Fruit fly (Drosophila melanogaster) whole organism, embryonic: ENCODE data around the gene ghi.

Experiments
- ATbp ChIP-seq: fragments of 200-800 bp; sonication (Bioruptor generic); optimal IDR thresholded peaks from 2 replicates; lab custom pipeline; 2017; ENCODE audit warnings: missing biosample characterization, mild to moderate bottlenecking, missing genetic modification characterization, missing genetic modification reagents
- Asciz ChIP-seq: fragments of 200-800 bp; sonication (Bioruptor generic); optimal IDR thresholded peaks from 2 replicates; lab custom pipeline; 2017; ENCODE audit warnings: missing biosample characterization, mild to moderate bottlenecking, missing genetic modification characterization, missing genetic modification reagents
- BEAF-32 ChIP-seq: fragments of 200-800 bp; sonication (Bioruptor generic); optimal IDR thresholded peaks from 3 replicates; lab custom pipeline; 2017; ENCODE audit warnings: missing biosample characterization, missing genetic modification characterization, mild to moderate bottlenecking, moderate library complexity, missing genetic modification reagents
- CG11085 ChIP-seq: fragments of 200-800 bp; sonication (Bioruptor generic); IDR thresholded peaks from 2 replicates; pipeline ENCODE4 v1.3.6; 2022; ENCODE audit warnings: missing biosample characterization, missing genetic modification characterization
- CG11247 ChIP-seq: fragments of 200-800 bp; sonication (Bioruptor generic); IDR thresholded peaks from 2 replicates; pipeline ENCODE4 v1.3.6; 2022; ENCODE audit warnings: missing biosample characterization, missing genetic modification characterization
- CG13775 ChIP-seq: fragments of 200-800 bp; sonication (Bioruptor generic); optimal IDR thresholded peaks from 3 replicates; lab custom pipeline; 2017; ENCODE audit warnings: missing biosample characterization, mild to moderate bottlenecking, missing genetic modification characterization
- CG14965 ChIP-seq: fragments of 200-800 bp; sonication (Bioruptor generic); optimal IDR thresholded peaks from 2 replicates; lab custom pipeline; 2016; ENCODE audit warnings: missing biosample characterization, missing genetic modification characterization, borderline replicate concordance
- CG15073 ChIP-seq: fragments of 200-800 bp; sonication (Bioruptor generic); optimal IDR thresholded peaks from 2 replicates; lab custom pipeline; 2016; ENCODE audit warnings: missing biosample characterization, missing genetic modification characterization
- CG16813 ChIP-seq: fragments of 200-800 bp; sonication (Bioruptor generic); IDR thresholded peaks from 3 replicates; pipeline ENCODE4 v1.3.6; 2022; ENCODE audit warnings: missing biosample characterization, missing genetic modification characterization; ENCODE audit not compliant: partially characterized antibody
- CG16815 ChIP-seq: fragments of 200-800 bp; sonication (Bioruptor generic); optimal IDR thresholded peaks from 3 replicates; lab custom pipeline; 2017; ENCODE audit warnings: missing biosample characterization, mild to moderate bottlenecking, missing genetic modification characterization
- CG17612 ChIP-seq: fragments of 200-800 bp; sonication (Bioruptor generic); IDR thresholded peaks from 2 replicates; pipeline ENCODE4 v1.3.6; 2022; ENCODE audit warnings: missing biosample characterization, missing genetic modification characterization
- CG1832 ChIP-seq: fragments of 200-800 bp; sonication (Bioruptor generic); optimal IDR thresholded peaks from 2 replicates; lab custom pipeline; 2017; ENCODE audit warnings: missing biosample characterization, mild to moderate bottlenecking, missing genetic modification characterization, inconsistent platforms
- CG30403 ChIP-seq: fragments of 200-800 bp; sonication (Bioruptor generic); optimal IDR thresholded peaks from 3 replicates; lab custom pipeline; 2016; ENCODE audit warnings: missing biosample characterization, missing genetic modification characterization
- CG30431 ChIP-seq: fragments of 200-800 bp; sonication (Bioruptor generic); optimal IDR thresholded peaks from 2 replicates; lab custom pipeline; 2017; ENCODE audit warnings: missing biosample characterization, missing genetic modification characterization
- CG3065 ChIP-seq: fragments of 200-800 bp; sonication (Bioruptor generic); optimal IDR thresholded peaks from 2 replicates; lab custom pipeline; 2016; ENCODE audit warnings: missing biosample characterization, missing genetic modification characterization
- CG31224 ChIP-seq: fragments of 200-800 bp; sonication (Bioruptor generic); IDR thresholded peaks from 2 replicates; pipeline ENCODE4 v1.3.6; 2022; ENCODE audit warnings: missing biosample characterization, missing genetic modification characterization
- CG3163 ChIP-seq: fragments of 200-800 bp; sonication (Bioruptor generic); optimal IDR thresholded peaks from 3 replicates; lab custom pipeline; 2016; ENCODE audit warnings: missing biosample characterization, missing genetic modification characterization
- CG34422 ChIP-seq: fragments of 200-800 bp; sonication (Bioruptor generic); IDR thresholded peaks from 3 replicates; pipeline ENCODE4 v1.3.6; 2022; ENCODE audit warnings: missing biosample characterization, missing genetic modification characterization
- CG5953 ChIP-seq: fragments of 200-800 bp; sonication (Bioruptor generic); IDR thresholded peaks from 2 replicates; pipeline ENCODE4 v1.3.6; 2022; ENCODE audit warnings: missing biosample characterization, missing genetic modification characterization
- CG7357 ChIP-seq: fragments of 200-800 bp; sonication (Bioruptor generic); IDR thresholded peaks from 3 replicates; pipeline ENCODE4 v1.3.6; 2022; ENCODE audit warnings: missing biosample characterization, missing genetic modification characterization
- CG7372 ChIP-seq: fragments of 200-800 bp; sonication (Bioruptor generic); IDR thresholded peaks from 2 replicates; pipeline ENCODE4 v1.3.6; 2022; ENCODE audit warnings: missing biosample characterization, missing genetic modification characterization
- CG7963 ChIP-seq: fragments of 200-800 bp; sonication (Bioruptor generic); IDR thresholded peaks from 3 replicates; pipeline ENCODE4 v1.3.6; 2022; ENCODE audit warnings: missing biosample characterization, missing genetic modification characterization; ENCODE audit not compliant: partially characterized antibody
- CG8944 ChIP-seq: fragments of 200-800 bp; sonication (Bioruptor generic); optimal IDR thresholded peaks from 3 replicates; lab custom pipeline; 2016; ENCODE audit warnings: missing biosample characterization, missing genetic modification characterization
- Dfd ChIP-seq, 2 experiments: fragments of >200 bp; optimal IDR thresholded peaks; 2 replicates each; lab custom pipeline; 2017; ENCODE audit warnings: missing biosample characterization in 2 of 2, missing genetic modification characterization in 2 of 2
- Gug ChIP-seq: fragments of 200-800 bp; sonication (Bioruptor generic); IDR thresholded peaks from 4 replicates; pipeline ENCODE4 v1.3.6; 2022; ENCODE audit warnings: missing biosample characterization, missing genetic modification characterization
- HLH4C ChIP-seq: fragments of 200-800 bp; sonication (Bioruptor generic); IDR thresholded peaks from 3 replicates; pipeline ENCODE4 v1.3.6; 2022; ENCODE audit warnings: missing biosample characterization, missing genetic modification characterization; ENCODE audit not compliant: partially characterized antibody
- HmgD ChIP-seq: fragments of 200-800 bp; sonication (Bioruptor generic); optimal IDR thresholded peaks from 3 replicates; lab custom pipeline; 2016; ENCODE audit warnings: missing biosample characterization, missing genetic modification characterization
- MESR4 ChIP-seq: fragments of 200-800 bp; sonication (Bioruptor generic); optimal IDR thresholded peaks from 2 replicates; lab custom pipeline; 2018; ENCODE audit warnings: missing biosample characterization, mild to moderate bottlenecking, missing genetic modification characterization, moderate library complexity
- Oaz ChIP-seq: fragments of 200-800 bp; sonication (Bioruptor generic); IDR thresholded peaks from 2 replicates; pipeline ENCODE4 v1.3.6; 2022; ENCODE audit warnings: missing biosample characterization, missing genetic modification characterization
- Opbp ChIP-seq: fragments of 200-800 bp; sonication (Bioruptor generic); IDR thresholded peaks from 3 replicates; pipeline ENCODE4 v1.3.6; 2022; ENCODE audit warnings: missing biosample characterization, missing genetic modification characterization; ENCODE audit not compliant: partially characterized antibody
- TFAM ChIP-seq: fragments of 200-800 bp; sonication (Bioruptor generic); optimal IDR thresholded peaks from 2 replicates; lab custom pipeline; 2017; ENCODE audit warnings: missing biosample characterization, missing genetic modification characterization, inconsistent platforms
- Taf1 ChIP-seq: fragments of 200-800 bp; sonication (Bioruptor generic); IDR thresholded peaks from 2 replicates; pipeline ENCODE4 v1.3.6; 2022; ENCODE audit warnings: missing biosample characterization, missing genetic modification characterization
- cato ChIP-seq: fragments of 200-800 bp; sonication (Bioruptor generic); optimal IDR thresholded peaks from 2 replicates; lab custom pipeline; 2016; ENCODE audit warnings: missing biosample characterization, missing genetic modification characterization, borderline replicate concordance
- ci ChIP-seq: fragments of 200-800 bp; sonication (Bioruptor generic); IDR thresholded peaks from 3 replicates; pipeline ENCODE4 v1.3.6; 2022; ENCODE audit warnings: missing biosample characterization, missing genetic modification characterization
- crc ChIP-seq: fragments of 200-800 bp; sonication (Bioruptor generic); optimal IDR thresholded peaks from 2 replicates; lab custom pipeline; 2016; ENCODE audit warnings: missing biosample characterization, missing genetic modification characterization
- disco-r ChIP-seq: fragments of 200-800 bp; sonication (Bioruptor generic); optimal IDR thresholded peaks from 2 replicates; lab custom pipeline; 2016; ENCODE audit warnings: missing biosample characterization, missing genetic modification characterization
- ems ChIP-seq: fragments of 200-800 bp; sonication (Bioruptor generic); optimal IDR thresholded peaks from 3 replicates; lab custom pipeline; 2016; ENCODE audit warnings: missing biosample characterization, missing genetic modification characterization
- ftz-f1 ChIP-seq: fragments of 200-800 bp; sonication (Bioruptor generic); optimal IDR thresholded peaks from 2 replicates; lab custom pipeline; 2016; ENCODE audit warnings: missing biosample characterization, missing genetic modification characterization
- gcm ChIP-seq: fragments of 200-800 bp; sonication (Bioruptor generic); optimal IDR thresholded peaks from 2 replicates; lab custom pipeline; 2019; ENCODE audit warnings: missing biosample characterization, mild to moderate bottlenecking, missing genetic modification characterization, moderate library complexity
- gem ChIP-seq: fragments of 200-800 bp; sonication (Bioruptor generic); optimal IDR thresholded peaks from 2 replicates; lab custom pipeline; 2019; ENCODE audit warnings: missing biosample characterization, mild to moderate bottlenecking, missing genetic modification characterization, moderate library complexity
- grn ChIP-seq: fragments of 200-800 bp; sonication (Bioruptor generic); optimal IDR thresholded peaks from 3 replicates; lab custom pipeline; 2017; ENCODE audit warnings: missing biosample characterization, missing genetic modification characterization
- gro ChIP-seq: fragments of 200-800 bp; sonication (Bioruptor generic); optimal IDR thresholded peaks from 2 replicates; lab custom pipeline; 2016; ENCODE audit warnings: missing biosample characterization, missing genetic modification characterization
- insv ChIP-seq, 2 experiments: fragments of 200-800 bp; sonication (Bioruptor generic); optimal IDR thresholded peaks; 3 replicates each; lab custom pipeline; 2016 to 2018; ENCODE audit warnings: missing biosample characterization in 2 of 2, missing genetic modification characterization in 2 of 2
- lbe ChIP-seq: fragments of 200-800 bp; sonication (Bioruptor generic); optimal IDR thresholded peaks from 2 replicates; lab custom pipeline; 2016; ENCODE audit warnings: missing biosample characterization, mild to moderate bottlenecking, missing genetic modification characterization
- luna ChIP-seq: fragments of 200-800 bp; sonication (Bioruptor generic); optimal IDR thresholded peaks from 2 replicates; lab custom pipeline; 2016; ENCODE audit warnings: missing biosample characterization, missing genetic modification characterization
- salm ChIP-seq: fragments of 200-800 bp; sonication (Bioruptor generic); optimal IDR thresholded peaks from 2 replicates; lab custom pipeline; 2018; ENCODE audit warnings: missing biosample characterization, mild to moderate bottlenecking, missing genetic modification characterization
- sug ChIP-seq: fragments of 200-800 bp; optimal IDR thresholded peaks from 2 replicates; lab custom pipeline; 2019; ENCODE audit warnings: missing biosample characterization, mild to moderate bottlenecking, missing genetic modification characterization, moderate library complexity
- vfl ChIP-seq: fragments of 200-800 bp; sonication (Bioruptor generic); optimal IDR thresholded peaks from 2 replicates; lab custom pipeline; 2016; ENCODE audit warnings: missing biosample characterization, missing genetic modification characterization

ghi gene

DNA sequence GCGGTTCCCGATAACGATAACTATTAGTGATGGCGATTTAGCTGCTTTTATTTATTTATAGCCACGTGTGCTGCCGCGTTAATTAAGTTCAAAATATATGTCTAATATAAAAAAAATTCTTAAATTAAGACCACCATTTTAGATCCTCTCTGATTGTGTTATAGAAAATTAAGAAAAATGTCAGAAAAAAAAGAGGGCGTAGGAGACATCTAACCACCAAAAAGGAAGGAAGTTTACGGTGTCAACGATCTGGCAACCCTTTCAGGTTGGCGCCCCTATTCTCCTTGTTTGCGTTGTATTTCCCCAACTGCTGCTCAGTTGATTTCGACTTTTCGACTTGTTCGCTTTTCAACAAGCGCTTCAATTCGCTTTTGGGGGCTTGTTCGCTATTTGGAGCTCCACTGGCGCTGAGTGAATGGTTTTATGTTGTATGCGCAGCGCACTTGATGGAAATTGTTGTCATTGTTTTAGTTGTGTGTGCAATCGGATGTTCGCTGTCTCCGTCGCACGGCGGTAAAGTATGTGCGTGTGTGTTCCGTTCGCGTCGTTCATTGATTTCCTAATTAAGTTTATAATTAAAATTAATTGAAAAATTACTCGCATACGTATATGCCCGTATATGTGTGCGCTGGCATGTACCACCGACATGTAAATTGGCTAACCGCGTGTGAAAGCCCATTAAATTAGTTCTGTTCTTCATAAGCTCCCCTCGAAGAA, 9.3 kb downstream of the ghi start, which contains the start of the genes CG3434 and CG44838 (continued):
- TF ChIP-seq ATbp (GFP tag; lab: Kevin White, UChicago) (peak; percentile 55), ci (GFP tag; lab: Robert Waterston, UW) (peak; percentile 79; the same call in 2 of the 3 replicates), crc (GFP tag; lab: Kevin White, UChicago) (peak; percentile 39), CG16815 (GFP tag; lab: Kevin White, UChicago) (peak; percentile 64), CG30431 (peak; percentile 41), salm (tag; lab: Kevin White, UChicago) (peak; percentile 37), MESR4 (GFP tag; lab: Kevin White, UChicago) (no peak), ftz-f1 (peak; percentile 13), CG13775 (GFP tag; lab: Kevin White, UChicago) (peak; percentile 89), gro (GFP tag; lab: Kevin White, UChicago) (peak; percentile 64), CG14965 (no peak), CG15073 (GFP tag; lab: Kevin White, UChicago) (no peak), grn (GFP tag; lab: Kevin White, UChicago) (peak; percentile 48), CG17612 (no peak), CG30403 (GFP tag; lab: Kevin White, UChicago) (peak; percentile 88), gcm (GFP tag; lab: Kevin White, UChicago) (peak; percentile 89), Dfd (GFP tag; optimal IDR thresholded peaks at IDR 0.05; lab: Kevin White, UChicago) (no peak), cato (GFP tag; lab: Kevin White, UChicago) (peak; percentile 77), CG1832 (peak; percentile 18), Oaz (no peak), luna (GFP tag; lab: Kevin White, UChicago) (peak; percentile 28), CG7357 (GFP tag; lab: Robert Waterston, UW) (peak; percentile 44; the same call in 1 of the 3 replicates), sug (tag; lab: Kevin White, UChicago) (peak; percentile 86), CG34422 (GFP tag; lab: Robert Waterston, UW) (peak; percentile 42; the same call in 1 of the 3 replicates), insv (GFP tag; optimal IDR thresholded peaks at IDR 0.05; lab: Kevin White, UChicago) (peak in 1 of 2 experiments; percentile 61), CG7372 (GFP tag; lab: Robert Waterston, UW) (peak; percentile 57; the same call in 1 of the 2 replicates), gem (tag; lab: Kevin White, UChicago) (peak; percentile 88), CG8944 (GFP tag; lab: Kevin White, UChicago) (peak; percentile 55), TFAM (no peak), CG16813 (0 out of 3 replicates have a peak, but pooled peaks have one; percentile 27), HLH4C (GFP tag; lab: Robert Waterston, UW) (peak; percentile 44; the same call in 1 of the 3 replicates), CG3163 (GFP tag; lab: Kevin White, UChicago) (peak; percentile 31), Opbp (no peak; the same call in 2 of the 3 replicates), CG5953 (GFP tag; lab: Robert Waterston, UW) (no peak), CG11085 (GFP tag; lab: Robert Waterston, UW) (peak; percentile 62; the same call in 1 of the 2 replicates), Taf1 (0 out of 2 replicates have a peak, but pooled peaks have one; percentile 33), HmgD (GFP tag; lab: Kevin White, UChicago) (peak; percentile 56), BEAF-32 (GFP tag; lab: Kevin White, UChicago) (peak; percentile 38), ems (GFP tag; lab: Kevin White, UChicago) (peak; percentile 77), CG3065 (GFP tag; lab: Kevin White, UChicago) (peak; percentile 51), CG11247 (GFP tag; lab: Robert Waterston, UW) (peak; percentile 62; the same call in 1 of the 2 replicates), vfl (GFP tag; lab: Kevin White, UChicago) (peak; percentile 68), CG31224 (no peak; the same call in 1 of the 2 replicates), lbe (GFP tag; lab: Kevin White, UChicago) (peak; percentile 47), Gug (GFP tag; lab: Robert Waterston, UW) (peak; percentile 55), disco-r (no peak), Asciz (GFP tag; lab: Kevin White, UChicago) (peak; percentile 58), CG7963 (no peak)
